Comparison of ENCODE assay signal across 2 worm cellular contexts in genomic region chrX:4616832-4617231, ce11.
TF ChIP-seq lines count a peak whose summit lies in the region.

No protein-coding gene starts in this region.

TF ChIP-seq in whole organism, L4 larva, 104 proteins besides CTCF, POLR2A, EP300 and RAD21 (continued from another document and continues in another):
- no peak for TF ChIP-seq zfp-3 (GFP tag; conservative IDR thresholded peaks at IDR 0.05; lab: Robert Waterston, UW)
- TF ChIP-seq Y48G9A.11 (GFP tag; IDR thresholded peaks at IDR 0.05; lab: Robert Waterston, UW), result no peak
- peak; percentile 25; the same call in 1 of the 2 replicates for TF ChIP-seq vab-7 (GFP tag; IDR thresholded peaks at IDR 0.05; lab: Robert Waterston, UW)
- peak in 1 of 2 experiments; percentile 33 for TF ChIP-seq lsy-2 (tag; optimal IDR thresholded peaks at IDR 0.05; lab: Kevin White, UChicago)
- TF ChIP-seq lin-15B (tag; optimal IDR thresholded peaks at IDR 0.05; lab: Kevin White, UChicago), result no peak
- no peak for TF ChIP-seq R02D3.7 (tag; optimal IDR thresholded peaks at IDR 0.05; lab: Kevin White, UChicago)
- TF ChIP-seq madf-5 (GFP tag; IDR thresholded peaks at IDR 0.05; lab: Robert Waterston, UW), result no peak
- TF ChIP-seq aha-1 (tag; lab: Kevin White, UChicago), result peak; percentile 66
- TF ChIP-seq F10B5.3 (tag; optimal IDR thresholded peaks at IDR 0.05; lab: Kevin White, UChicago), result no peak
- no peak for TF ChIP-seq lin-1 (GFP tag; IDR thresholded peaks at IDR 0.05; lab: Robert Waterston, UW)
- TF ChIP-seq daf-8 (GFP tag; IDR thresholded peaks at IDR 0.05; lab: Robert Waterston, UW), result no peak
- TF ChIP-seq fkh-10 (GFP tag; optimal IDR thresholded peaks at IDR 0.05; lab: Kevin White, UChicago), result no peak
- no peak for TF ChIP-seq jun-1 (tag; optimal IDR thresholded peaks at IDR 0.05; lab: Kevin White, UChicago)
- no peak for TF ChIP-seq nhr-28 (tag; optimal IDR thresholded peaks at IDR 0.05; lab: Kevin White, UChicago)
- TF ChIP-seq lin-38 (GFP tag; IDR thresholded peaks at IDR 0.05; lab: Robert Waterston, UW), result no peak
- peak; percentile 13 for TF ChIP-seq hlh-30 (tag; optimal IDR thresholded peaks at IDR 0.05; lab: Kevin White, UChicago; ENCODE audit: insufficient read depth)
- peak; percentile 4 for TF ChIP-seq nhr-25 (tag; optimal IDR thresholded peaks at IDR 0.05; lab: Kevin White, UChicago; ENCODE audit: borderline replicate concordance, insufficient read depth)
- TF ChIP-seq T26A8.4 (GFP tag; IDR thresholded peaks at IDR 0.05; lab: Robert Waterston, UW), result no peak
- no peak for TF ChIP-seq mdt-29 (GFP tag; IDR thresholded peaks at IDR 0.05; lab: Robert Waterston, UW)
- peak; percentile 30 for TF ChIP-seq mes-2 (tag; optimal IDR thresholded peaks at IDR 0.05; lab: Kevin White, UChicago; ENCODE audit: poor library complexity, severe bottlenecking)
- TF ChIP-seq lin-29 (GFP tag; IDR thresholded peaks at IDR 0.05; lab: Robert Waterston, UW), result no peak
- TF ChIP-seq skn-1 (tag; optimal IDR thresholded peaks at IDR 0.05; lab: Kevin White, UChicago), result no peak
- TF ChIP-seq ztf-7 (tag; optimal IDR thresholded peaks at IDR 0.05; lab: Kevin White, UChicago), result no peak
- TF ChIP-seq ceh-62 (tag; optimal IDR thresholded peaks at IDR 0.05; lab: Kevin White, UChicago), result no peak
- no peak for TF ChIP-seq daf-16 (GFP tag; optimal IDR thresholded peaks at IDR 0.05; lab: Kevin White, UChicago)
- TF ChIP-seq daf-16 (tag; optimal IDR thresholded peaks at IDR 0.05; lab: Kevin White, UChicago), result no peak
- TF ChIP-seq mdl-1 (tag; optimal IDR thresholded peaks at IDR 0.05; lab: Kevin White, UChicago), result peak in 1 of 2 experiments; percentile 15
- no peak for TF ChIP-seq nhr-102 (tag; optimal IDR thresholded peaks at IDR 0.05; lab: Kevin White, UChicago)
- no peak for TF ChIP-seq nhr-237 (tag; optimal IDR thresholded peaks at IDR 0.05; lab: Kevin White, UChicago)
- TF ChIP-seq unc-130 (GFP tag; optimal IDR thresholded peaks at IDR 0.05; lab: Kevin White, UChicago), result no peak
- TF ChIP-seq snpc-4 (tag; optimal IDR thresholded peaks at IDR 0.05; lab: Kevin White, UChicago), result no peak
- no peak for TF ChIP-seq snpc-1.2 (GFP tag; IDR thresholded peaks at IDR 0.05; lab: Robert Waterston, UW)
- no peak for TF ChIP-seq tag-97 (GFP tag; IDR thresholded peaks at IDR 0.05; lab: Robert Waterston, UW)
- no peak for TF ChIP-seq Y105C5A.15 (GFP tag; IDR thresholded peaks at IDR 0.05; lab: Robert Waterston, UW)
- no peak for TF ChIP-seq unc-62 (GFP tag; optimal IDR thresholded peaks at IDR 0.05 in 1 of 2; lab: Kevin White, UChicago)
- no peak for TF ChIP-seq unc-62 (tag; optimal IDR thresholded peaks at IDR 0.05; lab: Kevin White, UChicago)
- TF ChIP-seq pha-4 (GFP tag; IDR thresholded peaks at IDR 0.05; lab: Robert Waterston, UW), result no peak
- no peak for TF ChIP-seq pha-4 (tag; optimal IDR thresholded peaks at IDR 0.05; lab: Kevin White, UChicago)
- no peak for TF ChIP-seq zfp-2 (tag; optimal IDR thresholded peaks at IDR 0.05; lab: Kevin White, UChicago)
- TF ChIP-seq Y5F2A.4 (GFP tag; optimal IDR thresholded peaks at IDR 0.05; lab: Kevin White, UChicago), result no peak
- TF ChIP-seq gei-8 (GFP tag; optimal IDR thresholded peaks at IDR 0.05; lab: Kevin White, UChicago), result no peak
- TF ChIP-seq F49E8.2 (tag; optimal IDR thresholded peaks at IDR 0.05; lab: Kevin White, UChicago; ENCODE audit: borderline replicate concordance), result no peak
- no peak for TF ChIP-seq egl-27 (tag; optimal IDR thresholded peaks at IDR 0.05; lab: Kevin White, UChicago)
- no peak for TF ChIP-seq F44E2.7 (GFP tag; IDR thresholded peaks at IDR 0.05; lab: Robert Waterston, UW)
- no peak for TF ChIP-seq fos-1 (tag; optimal IDR thresholded peaks at IDR 0.05; lab: Kevin White, UChicago)
- no peak for TF ChIP-seq set-16 (GFP tag; IDR thresholded peaks at IDR 0.05; lab: Robert Waterston, UW)
- no peak for TF ChIP-seq hlh-11 (tag; optimal IDR thresholded peaks at IDR 0.05; lab: Kevin White, UChicago)
- TF ChIP-seq attf-4 (tag; optimal IDR thresholded peaks at IDR 0.05; lab: Kevin White, UChicago), result no peak
- no peak for TF ChIP-seq nhr-11 (tag; optimal IDR thresholded peaks at IDR 0.05; lab: Kevin White, UChicago)
- no peak for TF ChIP-seq cey-2 (tag; optimal IDR thresholded peaks at IDR 0.05; lab: Kevin White, UChicago; ENCODE audit: borderline replicate concordance, insufficient read depth)
- no peak for TF ChIP-seq mxl-2 (GFP tag; conservative IDR thresholded peaks at IDR 0.05; lab: Robert Waterston, UW)
- peak; percentile 65; the same call in 1 of the 2 replicates for TF ChIP-seq ceh-20 (GFP tag; IDR thresholded peaks at IDR 0.05; lab: Robert Waterston, UW)
- no peak for TF ChIP-seq nhr-41 (GFP tag; IDR thresholded peaks at IDR 0.05; lab: Robert Waterston, UW)
- TF ChIP-seq F37D6.2 (tag; optimal IDR thresholded peaks at IDR 0.05; lab: Kevin White, UChicago), result no peak
- no peak for TF ChIP-seq sdz-12 (GFP tag; optimal IDR thresholded peaks at IDR 0.05; lab: Kevin White, UChicago)
- TF ChIP-seq hmg-1.1 (GFP tag; IDR thresholded peaks at IDR 0.05; lab: Robert Waterston, UW), result peak; percentile 81
- TF ChIP-seq ceh-44 (GFP tag; IDR thresholded peaks at IDR 0.05; lab: Robert Waterston, UW), result 0 out of 2 replicates have a peak, but pooled peaks have one; percentile 2
- no peak for TF ChIP-seq ceh-28 (tag; optimal IDR thresholded peaks at IDR 0.05; lab: Kevin White, UChicago)
- TF ChIP-seq aly-2 (tag; optimal IDR thresholded peaks at IDR 0.05; lab: Kevin White, UChicago), result no peak
- TF ChIP-seq zip-11 (GFP tag; IDR thresholded peaks at IDR 0.05; lab: Robert Waterston, UW), result no peak
- no peak for TF ChIP-seq dmd-8 (GFP tag; IDR thresholded peaks at IDR 0.05; lab: Robert Waterston, UW)
- TF ChIP-seq T20F7.1 (GFP tag; optimal IDR thresholded peaks at IDR 0.05; lab: Kevin White, UChicago), result no peak
- TF ChIP-seq php-3 (GFP tag; IDR thresholded peaks at IDR 0.05; lab: Robert Waterston, UW), result 0 out of 2 replicates have a peak, but pooled peaks have one; percentile 18
- TF ChIP-seq duxl-1 (tag; optimal IDR thresholded peaks at IDR 0.05; lab: Kevin White, UChicago; ENCODE audit: poor library complexity), result no peak
- no peak for TF ChIP-seq unc-39 (tag; optimal IDR thresholded peaks at IDR 0.05; lab: Kevin White, UChicago)
- TF ChIP-seq nhr-48 (tag; optimal IDR thresholded peaks at IDR 0.05; lab: Kevin White, UChicago), result no peak
- TF ChIP-seq ZK337.2 (GFP tag; IDR thresholded peaks at IDR 0.05; lab: Robert Waterston, UW), result no peak
- peak; percentile 11 for TF ChIP-seq dve-1 (tag; optimal IDR thresholded peaks at IDR 0.05; lab: Kevin White, UChicago; ENCODE audit: insufficient read depth)

TF ChIP-seq in whole organism, late embryonic, 69 proteins besides CTCF, POLR2A, EP300 and RAD21 (continued from another document):
- TF ChIP-seq unc-3 (GFP tag; conservative IDR thresholded peaks at IDR 0.05; lab: Robert Waterston, UW) (no peak), unc-3 (tag; optimal IDR thresholded peaks at IDR 0.05; lab: Kevin White, UChicago) (peak; percentile 9), nfya-1 (tag; optimal IDR thresholded peaks at IDR 0.05; lab: Kevin White, UChicago) (no peak), ceh-30 (tag; optimal IDR thresholded peaks at IDR 0.05; lab: Kevin White, UChicago) (no peak), unc-86 (tag; optimal IDR thresholded peaks at IDR 0.05; lab: Kevin White, UChicago) (no peak), zip-5 (tag; optimal IDR thresholded peaks at IDR 0.05; lab: Kevin White, UChicago) (no peak), ref-2 (tag; optimal IDR thresholded peaks at IDR 0.05; lab: Kevin White, UChicago) (peak; percentile 49), sox-4 (tag; optimal IDR thresholded peaks at IDR 0.05; lab: Kevin White, UChicago) (peak; percentile 2), pat-9 (tag; optimal IDR thresholded peaks at IDR 0.05; lab: Kevin White, UChicago) (no peak), ceh-45 (GFP tag; IDR thresholded peaks at IDR 0.05; lab: Robert Waterston, UW) (no peak), ceh-14 (tag; optimal IDR thresholded peaks at IDR 0.05; lab: Kevin White, UChicago) (peak; percentile 38), pqm-1 (tag; optimal IDR thresholded peaks at IDR 0.05; lab: Kevin White, UChicago) (no peak), rnt-1 (tag; optimal IDR thresholded peaks at IDR 0.05; lab: Kevin White, UChicago) (peak; percentile 60), gmeb-2 (tag; optimal IDR thresholded peaks at IDR 0.05; lab: Kevin White, UChicago) (no peak), elt-2 (tag; optimal IDR thresholded peaks at IDR 0.05; lab: Kevin White, UChicago) (no peak), lin-11 (tag; optimal IDR thresholded peaks at IDR 0.05; lab: Kevin White, UChicago) (no peak), pag-3 (tag; optimal IDR thresholded peaks at IDR 0.05; lab: Kevin White, UChicago; ENCODE audit: borderline replicate concordance) (no peak), ama-1 (optimal IDR thresholded peaks at IDR 0.05; lab: Kevin White, UChicago) (no peak), odd-2 (tag; optimal IDR thresholded peaks at IDR 0.05; lab: Kevin White, UChicago) (no peak), sox-2 (GFP tag; IDR thresholded peaks at IDR 0.05; lab: Robert Waterston, UW) (no peak), pros-1 (tag; optimal IDR thresholded peaks at IDR 0.05; lab: Kevin White, UChicago) (no peak), tbx-2 (tag; optimal IDR thresholded peaks at IDR 0.05; lab: Kevin White, UChicago) (peak; percentile 89), hlh-6 (tag; optimal IDR thresholded peaks at IDR 0.05; lab: Kevin White, UChicago) (peak; percentile 70), nhr-11 (tag; optimal IDR thresholded peaks at IDR 0.05; lab: Kevin White, UChicago) (no peak), ceh-9 (tag; optimal IDR thresholded peaks at IDR 0.05; lab: Kevin White, UChicago) (no peak), ceh-19 (GFP tag; optimal IDR thresholded peaks at IDR 0.05; lab: Kevin White, UChicago) (peak; percentile 47), unc-42 (tag; optimal IDR thresholded peaks at IDR 0.05; lab: Kevin White, UChicago) (peak; percentile 53), ceh-31 (tag; optimal IDR thresholded peaks at IDR 0.05; lab: Kevin White, UChicago) (peak; percentile 83), hlh-13 (GFP tag; optimal IDR thresholded peaks at IDR 0.05; lab: Kevin White, UChicago) (no peak), madf-2 (tag; optimal IDR thresholded peaks at IDR 0.05; lab: Kevin White, UChicago) (no peak), unc-55 (GFP tag; optimal IDR thresholded peaks at IDR 0.05; lab: Kevin White, UChicago) (peak; percentile 54), C38D4.7 (GFP tag; optimal IDR thresholded peaks at IDR 0.05; lab: Kevin White, UChicago) (no peak), fax-1 (tag; optimal IDR thresholded peaks at IDR 0.05; lab: Kevin White, UChicago) (peak; percentile 18), Y22D7AL.16 (tag; optimal IDR thresholded peaks at IDR 0.05; lab: Kevin White, UChicago) (no peak), ceh-22 (tag; optimal IDR thresholded peaks at IDR 0.05; lab: Kevin White, UChicago) (no peak), ztf-16 (tag; optimal IDR thresholded peaks at IDR 0.05; lab: Kevin White, UChicago) (no peak), tbx-7 (tag; optimal IDR thresholded peaks at IDR 0.05; lab: Kevin White, UChicago) (no peak), ets-4 (tag; optimal IDR thresholded peaks at IDR 0.05; lab: Kevin White, UChicago) (no peak), T23F11.4 (GFP tag; optimal IDR thresholded peaks at IDR 0.05; lab: Kevin White, UChicago) (peak; percentile 41), hlh-30 (tag; optimal IDR thresholded peaks at IDR 0.05; lab: Kevin White, UChicago; ENCODE audit: insufficient read depth) (peak; percentile 3), C08G9.2 (tag; optimal IDR thresholded peaks at IDR 0.05; lab: Kevin White, UChicago) (peak; percentile 38), elt-4 (tag; optimal IDR thresholded peaks at IDR 0.05; lab: Kevin White, UChicago) (no peak), ttx-3 (tag; optimal IDR thresholded peaks at IDR 0.05; lab: Kevin White, UChicago) (peak; percentile 55)
